Fruit fly (Drosophila melanogaster) whole organism, prepupa: ENCODE data around the gene CG34039.

Source experiments
- Blimp-1 ChIP-seq: fragments of 200-800 bp; sonication (Bioruptor generic); optimal IDR thresholded peaks from 3 replicates; lab custom pipeline; 2017; ENCODE audit warnings: missing biosample characterization, missing genetic modification characterization, mild to moderate bottlenecking, moderate library complexity, missing genetic modification reagents
- CG10631 ChIP-seq: fragments of 200-800 bp; sonication (Bioruptor generic); optimal IDR thresholded peaks from 2 replicates; lab custom pipeline; 2016; ENCODE audit warnings: missing biosample characterization, missing genetic modification characterization
- CG10669 ChIP-seq: fragments of 200-800 bp; sonication (Bioruptor generic); optimal IDR thresholded peaks from 3 replicates; lab custom pipeline; 2018; ENCODE audit warnings: missing biosample characterization, mild to moderate bottlenecking, missing genetic modification characterization, moderate library complexity
- CG11762 ChIP-seq: fragments of 200-800 bp; sonication (Bioruptor generic); optimal IDR thresholded peaks from 3 replicates; lab custom pipeline; 2016; ENCODE audit warnings: missing biosample characterization, missing genetic modification characterization; ENCODE audit not compliant: insufficient read depth
- CG15336 ChIP-seq: fragments of 200-800 bp; sonication (Bioruptor generic); IDR thresholded peaks from 2 replicates; pipeline ENCODE4 v1.3.6; 2022; ENCODE audit warnings: missing biosample characterization, missing genetic modification characterization
- CG16779 ChIP-seq: fragments of 200-800 bp; sonication (Bioruptor generic); optimal IDR thresholded peaks from 3 replicates; lab custom pipeline; 2017; ENCODE audit warnings: missing biosample characterization, mild to moderate bottlenecking, missing genetic modification characterization
- CG31627 ChIP-seq: fragments of 200-800 bp; sonication (Bioruptor generic); optimal IDR thresholded peaks from 3 replicates; lab custom pipeline; 2016; ENCODE audit warnings: missing biosample characterization, missing genetic modification characterization
- CG32006 ChIP-seq: fragments of 200-800 bp; sonication (Bioruptor generic); optimal IDR thresholded peaks from 3 replicates; lab custom pipeline; 2017; ENCODE audit warnings: missing biosample characterization, mild to moderate bottlenecking, missing genetic modification characterization
- CG34406 ChIP-seq: fragments of 200-800 bp; sonication (Bioruptor generic); optimal IDR thresholded peaks from 3 replicates; lab custom pipeline; 2016; ENCODE audit warnings: missing biosample characterization, missing genetic modification characterization
- CG3919 ChIP-seq: fragments of 200-800 bp; sonication (Bioruptor generic); optimal IDR thresholded peaks from 3 replicates; lab custom pipeline; 2016; ENCODE audit warnings: missing biosample characterization, missing genetic modification characterization
- CG4318 ChIP-seq: fragments of 200-800 bp; sonication (Bioruptor generic); optimal IDR thresholded peaks from 3 replicates; lab custom pipeline; 2017; ENCODE audit warnings: missing biosample characterization, mild to moderate bottlenecking, missing genetic modification characterization
- CG6163 ChIP-seq: fragments of 200-800 bp; sonication (Bioruptor generic); IDR thresholded peaks from 3 replicates; pipeline ENCODE4 v1.3.6; 2022; ENCODE audit warnings: missing biosample characterization, missing genetic modification characterization
- CG6276 ChIP-seq: fragments of 200-800 bp; sonication (Bioruptor generic); optimal IDR thresholded peaks from 2 replicates; lab custom pipeline; 2017; ENCODE audit warnings: missing biosample characterization, mild to moderate bottlenecking, missing genetic modification characterization
- CG6792 ChIP-seq: fragments of 200-800 bp; sonication (Bioruptor generic); optimal IDR thresholded peaks from 3 replicates; lab custom pipeline; 2016; ENCODE audit warnings: missing biosample characterization, missing genetic modification characterization
- CG6808 ChIP-seq: fragments of 200-800 bp; sonication (Bioruptor generic); optimal IDR thresholded peaks from 3 replicates; lab custom pipeline; 2017; ENCODE audit warnings: missing biosample characterization, missing genetic modification characterization, mild to moderate bottlenecking, moderate library complexity, missing genetic modification reagents
- CG6854 ChIP-seq: fragments of 200-800 bp; sonication (Bioruptor generic); optimal IDR thresholded peaks from 2 replicates; lab custom pipeline; 2017; ENCODE audit warnings: missing biosample characterization, mild to moderate bottlenecking, missing genetic modification characterization
- CG7368 ChIP-seq: fragments of 200-800 bp; sonication (Bioruptor generic); optimal IDR thresholded peaks from 3 replicates; lab custom pipeline; 2016; ENCODE audit warnings: missing biosample characterization, missing genetic modification characterization
- CG8319 ChIP-seq: fragments of 200-800 bp; sonication (Bioruptor generic); optimal IDR thresholded peaks from 3 replicates; lab custom pipeline; 2016; ENCODE audit warnings: missing biosample characterization, missing genetic modification characterization
- CG8632 ChIP-seq: fragments of 200-800 bp; sonication (Bioruptor generic); optimal IDR thresholded peaks from 3 replicates; lab custom pipeline; 2016; ENCODE audit warnings: missing biosample characterization, missing genetic modification characterization
- CG9139 ChIP-seq: fragments of 200-800 bp; sonication (Bioruptor generic); optimal IDR thresholded peaks from 3 replicates; lab custom pipeline; 2017; ENCODE audit warnings: missing biosample characterization, mild to moderate bottlenecking, missing genetic modification characterization
- Eip78C ChIP-seq: fragments of 200-800 bp; sonication (Bioruptor generic); peaks from one replicate; lab custom pipeline; 2016; ENCODE audit warnings: missing biosample characterization, missing genetic modification characterization
- Eip93F ChIP-seq: fragments of 200-800 bp; sonication (Bioruptor generic); optimal IDR thresholded peaks from 2 replicates; lab custom pipeline; 2016; ENCODE audit warnings: missing biosample characterization, mild to moderate bottlenecking, missing genetic modification characterization
- Gug ChIP-seq: fragments of 200-800 bp; sonication (Bioruptor generic); IDR thresholded peaks from 2 replicates; pipeline ENCODE4 v1.3.6; 2022; ENCODE audit warnings: missing biosample characterization, missing genetic modification characterization
- Hr39 ChIP-seq: fragments of 200-800 bp; sonication (Bioruptor generic); optimal IDR thresholded peaks from 2 replicates; lab custom pipeline; 2016; ENCODE audit warnings: missing biosample characterization, missing genetic modification characterization
- Hr4 ChIP-seq: fragments of 200-800 bp; sonication (Bioruptor generic); optimal IDR thresholded peaks from 3 replicates; lab custom pipeline; 2016; ENCODE audit warnings: missing biosample characterization, missing genetic modification characterization
- Lpt ChIP-seq: fragments of 200-800 bp; sonication (Bioruptor generic); optimal IDR thresholded peaks from 3 replicates; lab custom pipeline; 2016; ENCODE audit warnings: missing biosample characterization, missing genetic modification characterization
- Met ChIP-seq: fragments of 200-800 bp; sonication (Bioruptor generic); optimal IDR thresholded peaks from 3 replicates; lab custom pipeline; 2016; ENCODE audit warnings: missing biosample characterization, missing genetic modification characterization
- OdsH ChIP-seq: fragments of 200-800 bp; sonication (Bioruptor generic); optimal IDR thresholded peaks from 3 replicates; lab custom pipeline; 2016; ENCODE audit warnings: missing biosample characterization, missing genetic modification characterization
- Smox ChIP-seq: fragments of 200-800 bp; sonication (Bioruptor generic); optimal IDR thresholded peaks from 3 replicates; lab custom pipeline; 2016; ENCODE audit warnings: missing biosample characterization, missing genetic modification characterization
- Sox102F ChIP-seq: fragments of 200-800 bp; sonication (Bioruptor generic); optimal IDR thresholded peaks from 2 replicates; lab custom pipeline; 2016; ENCODE audit warnings: missing biosample characterization, mild to moderate bottlenecking, missing genetic modification characterization
- Sox14 ChIP-seq: fragments of 200-800 bp; sonication (Bioruptor generic); optimal IDR thresholded peaks from 3 replicates; lab custom pipeline; 2016; ENCODE audit warnings: missing biosample characterization, missing genetic modification characterization
- Sox15 ChIP-seq: fragments of 200-800 bp; sonication (Bioruptor generic); optimal IDR thresholded peaks from 3 replicates; lab custom pipeline; 2016; ENCODE audit warnings: missing biosample characterization, missing genetic modification characterization
- cyc ChIP-seq: fragments of 200-800 bp; sonication (Bioruptor generic); optimal IDR thresholded peaks from 3 replicates; lab custom pipeline; 2016; ENCODE audit warnings: missing biosample characterization, missing genetic modification characterization
- dsx ChIP-seq: fragments of 200-800 bp; optimal IDR thresholded peaks from 3 replicates; lab custom pipeline; 2019; ENCODE audit warnings: missing biosample characterization, mild to moderate bottlenecking, missing genetic modification characterization, moderate library complexity; ENCODE audit not compliant: poor library complexity, severe bottlenecking
- esn ChIP-seq: fragments of 200-800 bp; sonication (Bioruptor generic); optimal IDR thresholded peaks from 2 replicates; lab custom pipeline; 2016; ENCODE audit warnings: missing biosample characterization, mild to moderate bottlenecking, missing genetic modification characterization, moderate library complexity
- fd59A ChIP-seq: fragments of 200-800 bp; sonication (Bioruptor generic); optimal IDR thresholded peaks from 2 replicates; lab custom pipeline; 2017; ENCODE audit warnings: missing biosample characterization, mild to moderate bottlenecking, missing genetic modification characterization, missing genetic modification reagents
- fd85E ChIP-seq: fragments of 200-800 bp; sonication (Bioruptor generic); optimal IDR thresholded peaks from 3 replicates; lab custom pipeline; 2016; ENCODE audit warnings: missing biosample characterization, missing genetic modification characterization
- fkh ChIP-seq: fragments of 200-800 bp; sonication (Bioruptor generic); optimal IDR thresholded peaks from 3 replicates; lab custom pipeline; 2017; ENCODE audit warnings: missing biosample characterization, mild to moderate bottlenecking, missing genetic modification characterization, moderate library complexity
- lz ChIP-seq: fragments of 200-800 bp; sonication (Bioruptor generic); optimal IDR thresholded peaks from 3 replicates; lab custom pipeline; 2016; ENCODE audit warnings: missing biosample characterization, missing genetic modification characterization
- net ChIP-seq: fragments of 200-800 bp; sonication (Bioruptor generic); optimal IDR thresholded peaks from 3 replicates; lab custom pipeline; 2016; ENCODE audit warnings: missing biosample characterization, missing genetic modification characterization
- pdm3 ChIP-seq: fragments of 200-800 bp; sonication (Bioruptor generic); optimal IDR thresholded peaks from 3 replicates; lab custom pipeline; 2016; ENCODE audit warnings: missing biosample characterization, missing genetic modification characterization
- svp ChIP-seq: fragments of 200-800 bp; sonication (Bioruptor generic); peaks from one replicate; lab custom pipeline; 2016; ENCODE audit warnings: missing biosample characterization, missing genetic modification characterization
- topi ChIP-seq: fragments of 200-800 bp; sonication (Bioruptor generic); optimal IDR thresholded peaks from 3 replicates; lab custom pipeline; 2016; ENCODE audit warnings: missing biosample characterization, missing genetic modification characterization
- vri ChIP-seq: fragments of 200-800 bp; sonication (Bioruptor generic); optimal IDR thresholded peaks from 3 replicates; lab custom pipeline; 2016; ENCODE audit warnings: missing biosample characterization, mild to moderate bottlenecking, missing genetic modification characterization

Gene CG34039

DNA sequence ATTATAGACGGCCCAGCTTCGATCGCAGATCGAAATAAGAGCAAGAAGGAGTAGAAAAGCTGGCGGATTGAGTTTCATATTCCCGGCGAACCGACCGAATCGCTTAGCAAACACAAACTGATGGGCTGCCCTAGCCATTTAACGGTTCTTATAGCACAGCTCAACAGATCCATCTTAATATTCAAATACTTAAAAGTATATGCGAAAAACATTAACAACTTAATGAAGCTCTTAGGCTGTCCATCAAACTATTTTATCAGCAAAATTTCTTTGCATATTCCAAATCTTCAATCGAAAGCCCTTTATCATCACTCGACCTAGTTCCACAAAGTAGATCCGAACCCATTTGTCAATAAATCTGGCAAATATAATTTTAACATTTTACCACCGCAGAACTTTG lies 38.2 kb upstream of the CG34039 start, which contains the start of gene CG4613:
Gene CG4613, minus strand, starts transcription at position 101 of the 400 bp plus-strand sequence.
- TF ChIP-seq Gug = no peak
- TF ChIP-seq Blimp-1 = no peak
- TF ChIP-seq CG6163 = no peak
- no peak for TF ChIP-seq CG31627
- no peak for TF ChIP-seq Sox102F (GFP tag; lab: Kevin White, UChicago)
- no peak for TF ChIP-seq cyc (GFP tag; lab: Kevin White, UChicago)
- no peak for TF ChIP-seq Met (GFP tag; lab: Kevin White, UChicago)
- TF ChIP-seq CG6854 = no peak
- no peak for TF ChIP-seq CG15336 (GFP tag; lab: Robert Waterston, UW)
- no peak for TF ChIP-seq Hr39
- TF ChIP-seq Sox15 (GFP tag; lab: Kevin White, UChicago) = no peak
- no peak for TF ChIP-seq CG11762
- TF ChIP-seq, all 60 proteins: peak for 0

DNA sequence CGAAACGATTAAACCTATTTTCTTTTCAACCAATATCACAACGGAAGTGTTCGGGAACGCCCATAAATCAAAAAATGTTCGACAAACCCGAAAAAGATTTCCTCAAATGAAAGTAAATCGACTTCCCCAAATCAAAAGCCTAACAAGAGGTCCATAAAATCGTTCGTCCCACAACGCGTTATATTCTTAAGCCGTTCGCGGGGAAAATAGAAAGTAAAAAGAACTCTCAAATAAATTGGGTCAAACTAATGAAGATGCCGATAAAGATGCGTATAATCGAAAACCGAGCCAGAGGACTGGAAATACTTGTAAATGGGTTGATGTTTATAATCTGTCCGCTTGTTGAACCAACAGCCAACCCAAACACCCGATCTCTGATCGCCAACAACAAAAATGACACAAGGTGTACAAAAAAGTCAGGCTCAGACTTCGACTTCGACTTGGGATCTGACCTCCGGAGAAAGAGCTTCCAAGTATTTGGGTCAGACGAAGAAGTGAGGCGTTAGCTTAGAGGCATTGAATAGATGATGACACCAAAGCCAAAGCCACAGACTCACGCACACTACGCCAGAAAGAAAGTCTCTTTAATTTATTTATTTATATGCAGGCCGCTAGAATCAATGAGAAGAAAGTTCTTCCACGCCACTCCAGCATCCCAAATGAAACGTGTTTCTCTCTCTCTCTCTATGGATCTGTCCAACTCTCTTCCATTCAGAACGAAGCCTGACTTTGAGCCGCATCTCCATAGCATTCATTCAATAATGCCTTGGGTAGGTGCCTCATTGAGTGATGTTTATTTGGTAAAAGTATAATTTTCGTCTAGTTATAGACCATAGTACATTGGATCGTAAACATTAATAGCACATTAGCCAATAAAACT lies 37.1 kb upstream of the CG34039 start:
- peak; percentile 23 for TF ChIP-seq Eip78C (GFP tag; lab: Kevin White, UChicago)
- TF ChIP-seq vri (GFP tag; lab: Kevin White, UChicago) = no peak

DNA sequence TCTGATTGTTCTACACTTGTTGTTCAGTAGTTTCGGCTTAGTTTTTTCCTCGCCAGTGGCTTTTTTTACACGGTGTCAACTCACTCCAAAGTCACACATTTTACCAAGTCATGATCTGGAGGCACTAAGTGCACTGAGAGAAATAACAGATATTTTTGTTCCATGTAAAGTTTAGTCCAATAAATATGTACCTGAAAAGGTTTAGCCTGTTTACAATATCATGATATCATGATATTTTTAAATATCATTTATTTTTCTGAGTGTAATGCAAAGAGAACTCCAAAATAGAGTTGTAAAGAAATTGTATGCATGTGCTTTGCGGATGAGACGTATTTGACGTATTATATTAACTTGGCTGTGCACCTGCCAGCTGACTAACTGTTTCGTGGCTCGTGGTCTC lies 28.0 kb upstream of the CG34039 start:
- no peak for TF ChIP-seq fkh (GFP tag; lab: Kevin White, UChicago)
- peak; percentile 1 for TF ChIP-seq Hr39
- no peak for TF ChIP-seq fd85E (GFP tag; lab: Kevin White, UChicago)
- TF ChIP-seq CG4318 (GFP tag; lab: Kevin White, UChicago) = no peak
- peak; percentile 9 for TF ChIP-seq OdsH
- no peak for TF ChIP-seq CG8632
- no peak for TF ChIP-seq Lpt (GFP tag; lab: Kevin White, UChicago)
- TF ChIP-seq topi (GFP tag; lab: Kevin White, UChicago) = no peak
- TF ChIP-seq fd59A = no peak
- TF ChIP-seq Met (GFP tag; lab: Kevin White, UChicago) = peak; percentile 3
- no peak for TF ChIP-seq CG15336 (GFP tag; lab: Robert Waterston, UW)
- no peak for TF ChIP-seq CG9139 (GFP tag; lab: Kevin White, UChicago)
- TF ChIP-seq Sox14 (GFP tag; lab: Kevin White, UChicago) = no peak
- no peak for TF ChIP-seq Sox15 (GFP tag; lab: Kevin White, UChicago)
- no peak for TF ChIP-seq CG8319 (GFP tag; lab: Kevin White, UChicago)
- TF ChIP-seq svp (GFP tag; lab: Kevin White, UChicago) = peak; percentile 66
- TF ChIP-seq CG10631 (GFP tag; lab: Kevin White, UChicago) = peak; percentile 17
- TF ChIP-seq Eip78C (GFP tag; lab: Kevin White, UChicago) = peak; percentile 40
- TF ChIP-seq CG6792 (GFP tag; lab: Kevin White, UChicago) = no peak
- peak; percentile 8 for TF ChIP-seq Hr4 (GFP tag; lab: Kevin White, UChicago)
- no peak for TF ChIP-seq lz (GFP tag; lab: Kevin White, UChicago)
- TF ChIP-seq Eip93F (GFP tag; lab: Kevin White, UChicago) = no peak
- TF ChIP-seq CG34406 = no peak
- TF ChIP-seq CG32006 (GFP tag; lab: Kevin White, UChicago) = peak; percentile 35
- 0 out of 3 replicates have a peak, but pooled peaks have one; percentile 28 for TF ChIP-seq CG6163
- no peak for TF ChIP-seq CG6854
- TF ChIP-seq esn (GFP tag; lab: Kevin White, UChicago) = peak; percentile 1
- TF ChIP-seq net (GFP tag; lab: Kevin White, UChicago) = no peak

DNA sequence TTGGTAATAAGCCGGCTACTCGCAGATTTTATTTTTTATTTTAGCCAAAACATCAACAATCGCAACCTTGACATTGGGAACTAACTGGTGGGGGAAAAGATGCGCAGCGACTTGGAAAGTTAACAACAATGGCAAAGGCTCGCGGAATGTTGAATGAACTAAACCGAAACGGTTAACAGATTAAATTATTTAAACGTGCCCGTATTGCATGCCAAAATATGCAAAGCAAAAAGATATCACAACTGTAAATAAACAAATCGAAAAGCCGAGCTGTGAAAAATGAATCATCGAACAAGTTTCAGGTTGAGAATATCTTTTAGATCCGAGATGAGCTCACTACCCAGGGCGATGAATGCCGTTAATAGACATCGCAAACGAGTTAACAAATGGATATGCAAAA lies 26.7 kb upstream of the CG34039 start:
- TF ChIP-seq CG7368 (no peak), Sox15 (GFP tag; lab: Kevin White, UChicago) (no peak), pdm3 (GFP tag; lab: Kevin White, UChicago) (no peak), vri (GFP tag; lab: Kevin White, UChicago) (no peak), CG34406 (no peak), CG15336 (GFP tag; lab: Robert Waterston, UW) (no peak), Blimp-1 (no peak), esn (GFP tag; lab: Kevin White, UChicago) (no peak), CG6854 (no peak), CG6808 (no peak), CG3919 (no peak), CG6276 (GFP tag; lab: Kevin White, UChicago) (no peak), svp (GFP tag; lab: Kevin White, UChicago) (no peak), CG10669 (no peak), dsx (GFP tag; lab: Kevin White, UChicago) (no peak), Smox (GFP tag; lab: Kevin White, UChicago) (no peak), CG16779 (tag; lab: Kevin White, UChicago) (no peak)
- TF ChIP-seq, all 60 proteins: peak for 0
